Worm (Caenorhabditis elegans) whole organism, L2 larva: ENCODE measurements around the gene pals-27.

Source experiments
- lin-13 ChIP-seq: fragments of 150-350 bp; optimal IDR thresholded peaks from 2 replicates; lab custom pipeline; 2014; ENCODE audit warnings: missing biosample characterization, missing genetic modification reagents, missing genetic modification characterization
- unc-39 ChIP-seq: fragments of 150-350 bp; optimal IDR thresholded peaks from 2 replicates; lab custom pipeline; 2014; ENCODE audit warnings: missing biosample characterization, missing genetic modification characterization

DNA sequence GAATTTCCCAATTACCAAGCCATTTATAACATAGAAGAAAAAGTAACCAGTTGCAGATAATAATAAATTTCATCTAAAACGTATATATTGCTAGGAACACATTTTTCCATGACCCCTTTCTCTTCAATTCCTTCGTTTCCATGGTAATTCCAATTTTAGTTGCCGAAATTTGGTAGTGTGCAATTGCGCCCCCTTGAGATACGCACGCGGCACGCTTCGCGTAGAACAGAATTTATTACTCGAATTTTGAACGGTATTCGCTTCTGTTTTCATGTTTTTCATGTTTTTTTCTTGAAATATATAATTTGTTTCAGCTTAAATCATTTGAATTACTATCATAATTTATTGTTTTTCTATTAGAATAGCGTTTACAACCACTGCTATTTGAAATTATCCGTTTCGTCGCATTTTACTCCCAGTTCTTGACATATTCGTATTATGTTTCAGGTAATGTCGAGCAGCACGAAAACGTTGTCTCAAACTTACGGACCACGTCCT, 22.9 kb downstream of the pals-27 start, which contains the start of the genes R07E5.17 and snfc-5:
- TF ChIP-seq unc-39 (tag; lab: Kevin White, UChicago) (no peak), lin-13 (GFP tag; lab: Kevin White, UChicago) (no peak)
